Worm (Caenorhabditis elegans) whole organism, late embryonic: ENCODE data around the gene trpl-5.

Source experiments
- ceh-22 ChIP-seq: sonication (generic microtip); optimal IDR thresholded peaks from 2 replicates; lab custom pipeline; 2017; ENCODE audit warnings: missing biosample characterization, missing genetic modification characterization
- fkh-10 ChIP-seq: fragments of 150-350 bp; optimal IDR thresholded peaks from 2 replicates; lab custom pipeline; 2014; ENCODE audit warnings: missing biosample characterization, missing genetic modification reagents, missing genetic modification characterization

- no peak for TF ChIP-seq fkh-10 (GFP tag; lab: Kevin White, UChicago)
- TF ChIP-seq ceh-22 (tag; lab: Kevin White, UChicago): no peak
Observed at ce11 chrII:2075513-2075912, 14.9 kb downstream of the trpl-5 start, which contains the start of gene F07E5.8.
